Worm (Caenorhabditis elegans): ENCODE measurements around the gene M02G9.4.
A peak's percentile ranks its signal among the peaks of the same experiment; 100 is the strongest.

Gene M02G9.4

DNA sequence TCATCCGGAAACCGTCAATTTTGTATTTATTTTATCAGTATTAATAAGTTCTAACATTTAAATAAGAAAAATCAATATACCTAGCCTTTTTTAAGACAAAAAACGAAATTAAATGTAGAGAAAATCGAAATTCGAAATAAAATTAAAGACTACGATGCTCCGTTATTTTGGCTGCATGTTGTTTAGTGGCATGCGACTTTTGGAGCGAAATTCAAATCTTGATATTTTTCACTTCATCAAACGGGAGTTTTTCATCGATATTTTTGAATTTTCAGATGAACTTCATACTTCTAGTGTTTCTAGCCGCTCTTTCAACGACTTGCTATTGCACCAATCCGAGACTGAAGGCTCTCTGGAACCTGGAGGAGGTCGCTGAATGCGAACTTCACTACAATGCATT, 33.4 kb downstream of the M02G9.4 start, which contains the start of gene C07E3.9:
TSS of gene C07E3.9 (plus strand) at position 270 of the 400 bp plus-strand sequence.
- TF ChIP-seq egl-27 (tag; optimal IDR thresholded peaks at IDR 0.05) = no peak
- TF ChIP-seq C34F6.9 (tag; optimal IDR thresholded peaks at IDR 0.05) = peak; percentile 56
- no peak for TF ChIP-seq nhr-23 (tag; optimal IDR thresholded peaks at IDR 0.05)
- TF ChIP-seq crh-2 (tag; optimal IDR thresholded peaks at IDR 0.05) = no peak
- no peak for TF ChIP-seq sem-4 (tag; optimal IDR thresholded peaks at IDR 0.05)
- no peak for TF ChIP-seq mab-5 (tag; optimal IDR thresholded peaks at IDR 0.05)
- TF ChIP-seq ceh-16 (tag; optimal IDR thresholded peaks at IDR 0.05) = no peak
- no peak for TF ChIP-seq unc-62 (GFP tag; optimal IDR thresholded peaks at IDR 0.05)
- TF ChIP-seq lsy-2 (tag; optimal IDR thresholded peaks at IDR 0.05) = peak; percentile 4 to 72
- no peak for TF ChIP-seq mdl-1 (tag; optimal IDR thresholded peaks at IDR 0.05)
- TF ChIP-seq lin-11 (tag; optimal IDR thresholded peaks at IDR 0.05) = no peak
- TF ChIP-seq sma-9 (GFP tag; optimal IDR thresholded peaks at IDR 0.05) = no peak
- no peak for TF ChIP-seq sma-9 (tag; optimal IDR thresholded peaks at IDR 0.05)
- TF ChIP-seq fos-1 (tag; optimal IDR thresholded peaks at IDR 0.05) = no peak
- no peak for TF ChIP-seq nhr-21 (tag; optimal IDR thresholded peaks at IDR 0.05)
- TF ChIP-seq R02D3.7 (tag; optimal IDR thresholded peaks at IDR 0.05) = peak; percentile 8
- peak; percentile 74 for TF ChIP-seq unc-55 (GFP tag; optimal IDR thresholded peaks at IDR 0.05)
- TF ChIP-seq lin-39 (tag; optimal IDR thresholded peaks at IDR 0.05) = no peak
- peak; percentile 50 for TF ChIP-seq nhr-129 (tag; optimal IDR thresholded peaks at IDR 0.05)
- peak; percentile 91 for TF ChIP-seq gmeb-1 (tag; optimal IDR thresholded peaks at IDR 0.05)
- peak; percentile 9 for TF ChIP-seq skn-1 (tag; optimal IDR thresholded peaks at IDR 0.05)
- no peak for TF ChIP-seq peb-1 (tag; optimal IDR thresholded peaks at IDR 0.05)
- no peak for TF ChIP-seq elt-1 (tag; optimal IDR thresholded peaks at IDR 0.05)
- no peak for TF ChIP-seq ztf-1 (GFP tag; conservative IDR thresholded peaks at IDR 0.05)

DNA sequence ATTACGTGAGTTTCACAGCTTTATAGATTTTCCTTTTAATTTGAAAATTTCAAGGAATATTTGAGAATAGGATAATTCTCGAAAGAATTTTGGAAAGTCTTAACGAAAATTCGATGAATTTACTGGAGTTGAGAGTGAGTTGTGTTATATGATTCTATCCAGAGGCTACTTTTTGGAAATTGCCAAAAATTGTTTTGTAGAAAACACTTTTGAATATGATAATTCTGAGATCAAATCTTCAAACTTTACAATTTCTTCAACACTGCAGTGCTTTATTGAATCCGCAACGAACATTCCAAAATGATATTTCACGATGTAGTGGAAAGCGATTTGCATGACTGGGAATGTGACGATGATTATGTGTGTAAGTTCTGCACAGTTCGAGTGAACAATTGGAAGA, 34.9 kb downstream of the M02G9.4 start, which contains the start of gene C07E3.8:
TSS of gene C07E3.8 (plus strand) at position 301 of the 400 bp plus-strand sequence.
- TF ChIP-seq nhr-25 (tag; optimal IDR thresholded peaks at IDR 0.05) = no peak
- TF ChIP-seq elt-1 (tag; optimal IDR thresholded peaks at IDR 0.05) = no peak
- TF ChIP-seq F13H6.1 (tag; optimal IDR thresholded peaks at IDR 0.05) = no peak
- TF ChIP-seq skn-1 (tag; optimal IDR thresholded peaks at IDR 0.05) = no peak
- TF ChIP-seq nhr-77 (tag; optimal IDR thresholded peaks at IDR 0.05) = no peak
- TF ChIP-seq ZK546.5 (tag; optimal IDR thresholded peaks at IDR 0.05) = no peak
- no peak for TF ChIP-seq lsy-2 (tag; optimal IDR thresholded peaks at IDR 0.05)
- no peak for TF ChIP-seq fos-1 (tag; optimal IDR thresholded peaks at IDR 0.05)
- TF ChIP-seq lin-39 (tag; optimal IDR thresholded peaks at IDR 0.05) = no peak
- no peak for TF ChIP-seq unc-62 (GFP tag; optimal IDR thresholded peaks at IDR 0.05)
- TF ChIP-seq nhr-129 (tag; optimal IDR thresholded peaks at IDR 0.05) = no peak
- no peak for TF ChIP-seq alr-1 (tag; optimal IDR thresholded peaks at IDR 0.05)
- no peak for TF ChIP-seq lin-13 (GFP tag; optimal IDR thresholded peaks at IDR 0.05)
- TF ChIP-seq peb-1 (tag; optimal IDR thresholded peaks at IDR 0.05) = no peak
- TF ChIP-seq ceh-16 (tag; optimal IDR thresholded peaks at IDR 0.05) = no peak
- TF ChIP-seq aly-2 (tag; optimal IDR thresholded peaks at IDR 0.05) = no peak
- no peak for TF ChIP-seq nhr-6 (tag; optimal IDR thresholded peaks at IDR 0.05)
- no peak for TF ChIP-seq crh-2 (tag; optimal IDR thresholded peaks at IDR 0.05)

DNA sequence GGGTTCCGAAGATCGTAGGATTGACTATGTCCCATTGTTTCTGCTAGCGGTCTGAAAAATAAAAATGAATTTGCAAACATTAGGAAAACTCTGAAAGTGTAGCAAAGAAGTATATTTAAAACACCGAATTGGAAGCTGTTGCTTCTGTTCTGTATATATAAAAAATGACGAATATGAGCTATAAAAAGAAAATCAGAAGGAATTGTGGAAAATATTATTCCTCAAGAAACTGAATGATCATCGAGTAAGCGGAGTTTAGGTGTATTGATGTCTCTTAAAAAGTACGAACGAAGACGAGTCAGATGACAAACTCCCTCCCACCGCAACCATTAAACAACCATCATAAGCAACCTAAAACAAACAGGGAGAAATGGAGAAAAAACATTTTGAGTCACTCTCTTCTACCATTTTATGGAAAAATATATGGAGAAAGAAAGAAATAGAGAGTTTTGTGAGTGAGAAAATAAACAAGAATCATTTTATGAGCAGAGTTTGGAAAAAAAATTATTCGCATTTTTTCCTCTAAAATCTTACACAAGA, 40.4 kb downstream of the M02G9.4 start, which contains the start of gene C07E3.3:
TSS of gene C07E3.3 (minus strand) at position 51 of the 540 bp plus-strand sequence.
- TF ChIP-seq nhr-25 (tag; optimal IDR thresholded peaks at IDR 0.05) (no peak), ceh-82 (tag; optimal IDR thresholded peaks at IDR 0.05) (no peak), egl-27 (tag; optimal IDR thresholded peaks at IDR 0.05) (no peak), Y55F3AM.14 (GFP tag; optimal IDR thresholded peaks at IDR 0.05) (no peak), nhr-21 (tag; optimal IDR thresholded peaks at IDR 0.05) (no peak), elt-1 (tag; optimal IDR thresholded peaks at IDR 0.05) (no peak), sem-4 (tag; optimal IDR thresholded peaks at IDR 0.05) (no peak), nhr-10 (tag; optimal IDR thresholded peaks at IDR 0.05) (no peak), nhr-129 (tag; optimal IDR thresholded peaks at IDR 0.05) (no peak), mab-5 (tag; optimal IDR thresholded peaks at IDR 0.05) (no peak), dmd-4 (tag; optimal IDR thresholded peaks at IDR 0.05) (no peak), mdl-1 (tag; optimal IDR thresholded peaks at IDR 0.05) (no peak), blmp-1 (tag; optimal IDR thresholded peaks at IDR 0.05; ENCODE audit: insufficient read depth) (no peak), alr-1 (tag; optimal IDR thresholded peaks at IDR 0.05) (no peak), unc-55 (GFP tag; optimal IDR thresholded peaks at IDR 0.05) (no peak), fos-1 (tag; optimal IDR thresholded peaks at IDR 0.05) (no peak), sma-9 (GFP tag; optimal IDR thresholded peaks at IDR 0.05) (no peak), sma-9 (tag; optimal IDR thresholded peaks at IDR 0.05) (no peak), nhr-6 (tag; optimal IDR thresholded peaks at IDR 0.05) (no peak), nhr-11 (tag; optimal IDR thresholded peaks at IDR 0.05) (no peak)

Data from whole organism, L2 larva.